Fruit fly (Drosophila melanogaster) whole organism, embryonic: ENCODE results near the gene CG14205.

Source experiments
- Antp ChIP-seq: fragments of 200-800 bp; sonication (Bioruptor generic); optimal IDR thresholded peaks from 3 replicates; lab custom pipeline; 2016; ENCODE audit warnings: missing biosample characterization, missing genetic modification characterization
- Awh ChIP-seq: fragments of 200-800 bp; sonication (Bioruptor generic); IDR thresholded peaks from 2 replicates; pipeline ENCODE4, ENCODE4 v1.3.6; 2022; ENCODE audit warnings: missing biosample characterization, missing genetic modification characterization
- CG10543 ChIP-seq: fragments of 200-800 bp; sonication (Bioruptor generic); optimal IDR thresholded peaks from 3 replicates; lab custom pipeline; 2017; ENCODE audit warnings: missing biosample characterization, mild to moderate bottlenecking, missing genetic modification characterization, moderate library complexity
- CG10654 ChIP-seq: fragments of 200-800 bp; sonication (Bioruptor generic); optimal IDR thresholded peaks from 2 replicates; lab custom pipeline; 2016; ENCODE audit warnings: missing biosample characterization, missing genetic modification characterization
- CG11560 ChIP-seq: fragments of 200-800 bp; sonication (Bioruptor generic); IDR thresholded peaks from 3 replicates; pipeline ENCODE4 v1.3.6; 2022; ENCODE audit warnings: missing biosample characterization, missing genetic modification characterization
- CG12391 ChIP-seq: fragments of 200-800 bp; sonication (Bioruptor generic); optimal IDR thresholded peaks from 3 replicates; lab custom pipeline; 2018; ENCODE audit warnings: missing biosample characterization, mild to moderate bottlenecking, missing genetic modification characterization, moderate library complexity
- CG12659 ChIP-seq: fragments of 200-800 bp; sonication (Bioruptor generic); optimal IDR thresholded peaks from 3 replicates; lab custom pipeline; 2017; ENCODE audit warnings: mild to moderate bottlenecking, missing biosample characterization, missing genetic modification reagents, missing genetic modification characterization
- CG15479 ChIP-seq: fragments of 200-800 bp; sonication (Bioruptor generic); optimal IDR thresholded peaks from 3 replicates; lab custom pipeline; 2019; ENCODE audit warnings: missing biosample characterization, mild to moderate bottlenecking, missing genetic modification characterization, moderate library complexity
- CG15514 ChIP-seq: fragments of 200-800 bp; sonication (Bioruptor generic); optimal IDR thresholded peaks from 3 replicates; lab custom pipeline; 2017; ENCODE audit warnings: missing biosample characterization, missing genetic modification characterization, mild to moderate bottlenecking, moderate library complexity, missing genetic modification reagents
- CG18011 ChIP-seq: fragments of 200-800 bp; sonication (Bioruptor generic); optimal IDR thresholded peaks from 2 replicates; lab custom pipeline; 2017; ENCODE audit warnings: missing biosample characterization, missing genetic modification characterization, mild to moderate bottlenecking, moderate library complexity, missing genotype
- CG30020 ChIP-seq: fragments of 200-800 bp; optimal IDR thresholded peaks from 2 replicates; lab custom pipeline; 2019; ENCODE audit warnings: missing biosample characterization, mild to moderate bottlenecking, missing genetic modification characterization, moderate library complexity
- CG32767 ChIP-seq: fragments of 200-800 bp; sonication (Bioruptor generic); IDR thresholded peaks from 2 replicates; pipeline ENCODE4 v1.3.6; 2022; ENCODE audit warnings: missing biosample characterization, missing genetic modification characterization
- CG33213 ChIP-seq: fragments of 200-800 bp; sonication (Bioruptor generic); optimal IDR thresholded peaks from 3 replicates; lab custom pipeline; 2016; ENCODE audit warnings: missing biosample characterization, missing genetic modification characterization
- CG34422 ChIP-seq: fragments of 200-800 bp; sonication (Bioruptor generic); IDR thresholded peaks from 3 replicates; pipeline ENCODE4 v1.3.6; 2022; ENCODE audit warnings: missing biosample characterization, missing genetic modification characterization
- CG3847 ChIP-seq: fragments of 200-800 bp; sonication (Bioruptor generic); IDR thresholded peaks from 2 replicates; pipeline ENCODE4 v1.3.6; 2022; ENCODE audit warnings: missing biosample characterization, missing genetic modification characterization
- CG6689 ChIP-seq: fragments of 200-800 bp; sonication (Bioruptor generic); IDR thresholded peaks from 2 replicates; pipeline ENCODE4 v1.3.6; 2022; ENCODE audit warnings: missing biosample characterization, missing genetic modification characterization
- CG7987 ChIP-seq: fragments of 200-800 bp; sonication (Bioruptor generic); optimal IDR thresholded peaks from 2 replicates; lab custom pipeline; 2018; ENCODE audit warnings: missing biosample characterization, mild to moderate bottlenecking, missing genetic modification characterization, moderate library complexity
- CG9215 ChIP-seq: fragments of 200-800 bp; sonication (Bioruptor generic); IDR thresholded peaks from 2 replicates; pipeline ENCODE4 v1.3.6; 2022; ENCODE audit warnings: missing biosample characterization, missing genetic modification characterization
- CHES-1-like ChIP-seq: fragments of 200-800 bp; sonication (Bioruptor generic); optimal IDR thresholded peaks from 2 replicates; lab custom pipeline; 2016; ENCODE audit warnings: missing biosample characterization, missing genetic modification characterization
- Camta ChIP-seq: fragments of 200-800 bp; sonication (Bioruptor generic); optimal IDR thresholded peaks from 2 replicates; lab custom pipeline; 2016; ENCODE audit warnings: missing biosample characterization, missing genetic modification characterization
- Deaf1 ChIP-seq: fragments of 200-800 bp; optimal IDR thresholded peaks from 3 replicates; lab custom pipeline; 2019; ENCODE audit warnings: missing biosample characterization, mild to moderate bottlenecking, missing genetic modification characterization, moderate library complexity
- HHEX ChIP-seq: fragments of 200-800 bp; sonication (Bioruptor generic); optimal IDR thresholded peaks from 3 replicates; lab custom pipeline; 2017; ENCODE audit warnings: missing biosample characterization, mild to moderate bottlenecking, missing genetic modification characterization, missing genetic modification reagents
- HLHmδ ChIP-seq: fragments of 200-800 bp; sonication (Bioruptor generic); optimal IDR thresholded peaks from 2 replicates; lab custom pipeline; 2018; ENCODE audit warnings: missing biosample characterization, mild to moderate bottlenecking, missing genetic modification characterization, moderate library complexity
- Hmx ChIP-seq: fragments of 200-800 bp; sonication (Bioruptor generic); optimal IDR thresholded peaks from 2 replicates; lab custom pipeline; 2016; ENCODE audit warnings: missing biosample characterization, missing genetic modification characterization
- Hr78 ChIP-seq, 2 experiments: fragments of 200-800 bp in 1 of 2; fragments of >200 bp in 1 of 2; sonication (Bioruptor generic) in 1 of 2; optimal IDR thresholded peaks; 2 replicates each; lab custom pipeline; 2017 to 2019; ENCODE audit warnings: missing biosample characterization in 2 of 2, missing genetic modification characterization in 2 of 2, mild to moderate bottlenecking in 1 of 2, moderate library complexity in 1 of 2
- Lpt ChIP-seq: fragments of >200 bp; optimal IDR thresholded peaks from 2 replicates; lab custom pipeline; 2018; ENCODE audit warnings: missing biosample characterization, missing genetic modification characterization
- MESR4 ChIP-seq: fragments of 200-800 bp; sonication (Bioruptor generic); optimal IDR thresholded peaks from 2 replicates; lab custom pipeline; 2018; ENCODE audit warnings: missing biosample characterization, mild to moderate bottlenecking, missing genetic modification characterization, moderate library complexity
- Max ChIP-seq: fragments of 200-800 bp; sonication (Bioruptor generic); optimal IDR thresholded peaks from 2 replicates; lab custom pipeline; 2016; ENCODE audit warnings: missing biosample characterization, mild to moderate bottlenecking, missing genetic modification characterization
- Med ChIP-seq: fragments of 200-800 bp; sonication (Bioruptor generic); peaks from one replicate; lab custom pipeline; 2016; ENCODE audit warnings: missing biosample characterization, missing genetic modification characterization, mild to moderate bottlenecking, inconsistent platforms, moderate library complexity
- Meics ChIP-seq: fragments of 200-800 bp; sonication (Bioruptor generic); optimal IDR thresholded peaks from 2 replicates; lab custom pipeline; 2017; ENCODE audit warnings: missing biosample characterization, mild to moderate bottlenecking, missing genetic modification characterization
- Nf-YC ChIP-seq: fragments of 200-800 bp; optimal IDR thresholded peaks from 3 replicates; lab custom pipeline; 2019; ENCODE audit warnings: missing biosample characterization, mild to moderate bottlenecking, missing genetic modification characterization, moderate library complexity
- Sry-β ChIP-seq: fragments of 200-800 bp; sonication (Bioruptor generic); optimal IDR thresholded peaks from 2 replicates; lab custom pipeline; 2018; ENCODE audit warnings: missing biosample characterization, mild to moderate bottlenecking, missing genetic modification characterization, moderate library complexity
- Sry-δ ChIP-seq: fragments of 200-800 bp; sonication (Bioruptor generic); optimal IDR thresholded peaks from 2 replicates; lab custom pipeline; 2016; ENCODE audit warnings: missing biosample characterization, missing genetic modification characterization
- YL-1 ChIP-seq: fragments of 200-800 bp; sonication (Bioruptor generic); optimal IDR thresholded peaks from 3 replicates; lab custom pipeline; 2017; ENCODE audit warnings: missing biosample characterization, mild to moderate bottlenecking, missing genetic modification characterization
- bigmax ChIP-seq: fragments of 200-800 bp; sonication (Bioruptor generic); optimal IDR thresholded peaks from 2 replicates; lab custom pipeline; 2018; ENCODE audit warnings: missing biosample characterization, mild to moderate bottlenecking, missing genetic modification characterization
- crol ChIP-seq: fragments of 200-800 bp; sonication (Bioruptor generic); IDR thresholded peaks from 2 replicates; pipeline ENCODE4 v1.3.6; 2022; ENCODE audit warnings: missing biosample characterization, missing genetic modification characterization
- dysf ChIP-seq: fragments of 200-800 bp; sonication (Bioruptor generic); IDR thresholded peaks from 3 replicates; pipeline ENCODE4 v1.3.6; 2022; ENCODE audit warnings: missing biosample characterization, missing genetic modification characterization
- ems ChIP-seq: fragments of 200-800 bp; sonication (Bioruptor generic); optimal IDR thresholded peaks from 3 replicates; lab custom pipeline; 2016; ENCODE audit warnings: missing biosample characterization, missing genetic modification characterization
- fd102C ChIP-seq: fragments of 200-800 bp; sonication (Bioruptor generic); optimal IDR thresholded peaks from 2 replicates; lab custom pipeline; 2018; ENCODE audit warnings: missing biosample characterization, mild to moderate bottlenecking, missing genetic modification characterization, moderate library complexity
- fd3F ChIP-seq: fragments of 200-800 bp; sonication (Bioruptor generic); optimal IDR thresholded peaks from 2 replicates; lab custom pipeline; 2018; ENCODE audit warnings: missing biosample characterization, mild to moderate bottlenecking, missing genetic modification characterization, moderate library complexity
- grau ChIP-seq: fragments of 200-800 bp; optimal IDR thresholded peaks from 3 replicates; lab custom pipeline; 2019; ENCODE audit warnings: missing biosample characterization, mild to moderate bottlenecking, missing genetic modification characterization, moderate library complexity
- gsb-n ChIP-seq: fragments of 200-800 bp; sonication (Bioruptor generic); optimal IDR thresholded peaks from 3 replicates; lab custom pipeline; 2018; ENCODE audit warnings: missing biosample characterization, mild to moderate bottlenecking, missing genetic modification characterization
- hbn ChIP-seq: fragments of 200-800 bp; sonication (Bioruptor generic); IDR thresholded peaks from 2 replicates; pipeline ENCODE4 v1.3.6; 2022; ENCODE audit warnings: missing biosample characterization, missing genetic modification characterization; ENCODE audit not compliant: partially characterized antibody
- klu ChIP-seq: fragments of 200-800 bp; sonication (Bioruptor generic); IDR thresholded peaks from 2 replicates; pipeline ENCODE4 v1.3.6; 2022; ENCODE audit warnings: missing biosample characterization, missing genetic modification characterization
- lola ChIP-seq, 3 experiments: fragments of >200 bp in 2 of 3; fragments of 200-800 bp in 1 of 3; sonication (Bioruptor generic) in 1 of 3; optimal IDR thresholded peaks; 2 replicates each; lab custom pipeline; 2017 to 2019; ENCODE audit warnings: missing biosample characterization in 3 of 3, missing genetic modification characterization in 3 of 3, mild to moderate bottlenecking in 1 of 3, moderate library complexity in 1 of 3
- nmo ChIP-seq: fragments of 200-800 bp; sonication (Bioruptor generic); optimal IDR thresholded peaks from 2 replicates; lab custom pipeline; 2018; ENCODE audit warnings: missing biosample characterization, mild to moderate bottlenecking, missing genetic modification characterization, moderate library complexity
- rib ChIP-seq: fragments of 200-800 bp; sonication (Bioruptor generic); IDR thresholded peaks from 2 replicates; pipeline ENCODE4 v1.3.6; 2022; ENCODE audit warnings: missing biosample characterization, missing genetic modification characterization
- ssp ChIP-seq: fragments of 200-800 bp; sonication (Bioruptor generic); IDR thresholded peaks from 2 replicates; pipeline ENCODE4 v1.3.6; 2022; ENCODE audit warnings: missing biosample characterization, missing genetic modification characterization
- tup ChIP-seq: fragments of 200-800 bp; sonication (Bioruptor generic); optimal IDR thresholded peaks from 2 replicates; lab custom pipeline; 2016; ENCODE audit warnings: missing biosample characterization, mild to moderate bottlenecking, missing genetic modification characterization, moderate library complexity

Gene CG14205

dm6 chrX:19642819-19643504, 50.6 kb downstream of the CG14205 start, which contains the start of the genes CG12237 and Sec61gamma (continued):
- no peak for TF ChIP-seq Hr78 (GFP tag; optimal IDR thresholded peaks at IDR 0.05; lab: Kevin White, UChicago)
- TF ChIP-seq CG34422, result peak; percentile 72; the same call in 1 of the 3 replicates
- TF ChIP-seq Sry-β (GFP tag; lab: Kevin White, UChicago), result peak; percentile 96
- no peak for TF ChIP-seq CG11560 (tag; lab: Robert Waterston, UW)
- peak; percentile 28 for TF ChIP-seq CG30020 (tag; lab: Kevin White, UChicago)
- peak; percentile 28 for TF ChIP-seq Antp (GFP tag; lab: Kevin White, UChicago)
- peak; percentile 49 for TF ChIP-seq Meics (GFP tag; lab: Kevin White, UChicago)
- TF ChIP-seq rib (GFP tag; lab: Robert Waterston, UW), result peak; percentile 55
- peak; percentile 79 for TF ChIP-seq CG15514 (GFP tag; lab: Kevin White, UChicago)
- peak; percentile 45 for TF ChIP-seq CG12391 (tag; lab: Kevin White, UChicago)
- TF ChIP-seq hbn, result no peak
- TF ChIP-seq Nf-YC (tag; lab: Kevin White, UChicago), result peak; percentile 39
- no peak for TF ChIP-seq CG32767
- no peak for TF ChIP-seq CG10543 (GFP tag; lab: Kevin White, UChicago)
- no peak for TF ChIP-seq fd3F (GFP tag; lab: Kevin White, UChicago)
- TF ChIP-seq Awh (GFP tag; lab: Robert Waterston, UW), result no peak
- peak; percentile 22; the same call in 1 of the 2 replicates for TF ChIP-seq CG3847 (GFP tag; lab: Robert Waterston, UW)
- no peak for TF ChIP-seq CG6689 (GFP tag; lab: Robert Waterston, UW)
- TF ChIP-seq CG10654 (GFP tag; lab: Kevin White, UChicago), result peak; percentile 3
- TF ChIP-seq HLHmδ (GFP tag; lab: Kevin White, UChicago), result peak; percentile 85
- TF ChIP-seq Max (GFP tag; lab: Kevin White, UChicago), result peak; percentile 34
- TF ChIP-seq lola (GFP tag; optimal IDR thresholded peaks at IDR 0.05; lab: Kevin White, UChicago), result no peak
- peak; percentile 43 for TF ChIP-seq CHES-1-like (GFP tag; lab: Kevin White, UChicago)
- peak; percentile 88 for TF ChIP-seq Med (GFP tag; lab: Kevin White, UChicago)
- no peak for TF ChIP-seq tup
- TF ChIP-seq Sry-δ, result peak; percentile 45
- TF ChIP-seq bigmax (GFP tag; lab: Kevin White, UChicago), result no peak
- no peak for TF ChIP-seq Camta (GFP tag; lab: Kevin White, UChicago)
- peak; percentile 39 for TF ChIP-seq CG33213 (GFP tag; lab: Kevin White, UChicago)
- TF ChIP-seq YL-1 (GFP tag; lab: Kevin White, UChicago), result peak; percentile 79
- TF ChIP-seq grau (tag; lab: Kevin White, UChicago), result peak; percentile 28
- TF ChIP-seq dysf, result 0 out of 3 replicates have a peak, but pooled peaks have one; percentile 50
- TF ChIP-seq crol (GFP tag; lab: Robert Waterston, UW), result no peak
- peak; percentile 29 for TF ChIP-seq CG9215 (GFP tag; lab: Robert Waterston, UW)
- no peak for TF ChIP-seq klu
- peak; percentile 30 for TF ChIP-seq ssp
- peak; percentile 64 for TF ChIP-seq CG7987 (GFP tag; lab: Kevin White, UChicago)
- no peak for TF ChIP-seq Lpt (GFP tag; lab: Kevin White, UChicago)
- peak; percentile 96 for TF ChIP-seq CG18011 (GFP tag; lab: Kevin White, UChicago)
- peak; percentile 77 for TF ChIP-seq CG12659
- peak; percentile 84 for TF ChIP-seq MESR4 (GFP tag; lab: Kevin White, UChicago)
- TF ChIP-seq gsb-n, result no peak
- peak; percentile 11 for TF ChIP-seq HHEX (GFP tag; lab: Kevin White, UChicago)
- peak; percentile 1 for TF ChIP-seq ems
- TF ChIP-seq Hmx (GFP tag; lab: Kevin White, UChicago), result no peak
- no peak for TF ChIP-seq fd102C (GFP tag; lab: Kevin White, UChicago)
- peak; percentile 33 for TF ChIP-seq nmo (GFP tag; lab: Kevin White, UChicago)
- TF ChIP-seq CG15479 (GFP tag; lab: Kevin White, UChicago), result peak; percentile 32
- TF ChIP-seq Deaf1, result peak; percentile 91
